Worm (Caenorhabditis elegans) whole organism, L4 larva: ENCODE measurements around the gene rpi-2.
A peak's percentile ranks its signal among the peaks of the same experiment; 100 is the strongest.

ENCODE experiments used
- D1046.2 ChIP-seq: fragments of 200-800 bp; sonication (Bioruptor generic); IDR thresholded peaks from 2 replicates; pipeline ENCODE4 v1.3.6; 2022; ENCODE audit warnings: missing genetic modification characterization, missing compliant biosample characterization
- F49E8.2 ChIP-seq: sonication (generic microtip); optimal IDR thresholded peaks from 2 replicates; lab custom pipeline; 2016; ENCODE audit warnings: missing compliant biosample characterization, mild to moderate bottlenecking, missing genetic modification characterization, borderline replicate concordance
- R02D3.7 ChIP-seq: fragments of 150-350 bp; sonication (generic microtip); optimal IDR thresholded peaks from 3 replicates; lab custom pipeline; 2014; ENCODE audit warnings: missing biosample characterization, missing genetic modification characterization
- ZK546.5 ChIP-seq, 2 experiments: sonication (generic microtip); optimal IDR thresholded peaks; 2 replicates each; lab custom pipeline; 2017; ENCODE audit warnings: missing biosample characterization in 2 of 2, missing genetic modification characterization in 2 of 2
- ama-1 ChIP-seq: fragments of 150-350 bp; optimal IDR thresholded peaks from 2 replicates; lab custom pipeline; 2014; ENCODE audit warnings: inconsistent platforms, mixed read lengths
- arid-1 ChIP-seq: fragments of 200-800 bp; sonication (Bioruptor generic); conservative IDR thresholded peaks from 2 replicates; pipeline ENCODE4 v1.3.6; 2022; ENCODE audit warnings: missing genetic modification reagents, missing genetic modification characterization, missing compliant biosample characterization
- ceh-44 ChIP-seq: fragments of 200-800 bp; sonication (Bioruptor generic); IDR thresholded peaks from 2 replicates; pipeline ENCODE4 v1.3.6; 2022; ENCODE audit warnings: missing genetic modification reagents, missing genetic modification characterization, missing compliant biosample characterization
- ceh-62 ChIP-seq: sonication (generic microtip); optimal IDR thresholded peaks from 2 replicates; lab custom pipeline; 2017; ENCODE audit warnings: missing biosample characterization, missing genetic modification characterization
- cey-2 ChIP-seq: sonication (generic microtip); optimal IDR thresholded peaks from 3 replicates; lab custom pipeline; 2017; ENCODE audit warnings: missing genetic modification characterization, mild to moderate bottlenecking, missing compliant biosample characterization, antibody characterized with exemption, borderline replicate concordance; ENCODE audit not compliant: insufficient read depth
- ctbp-1 ChIP-seq: fragments of 200-800 bp; sonication (Bioruptor generic); IDR thresholded peaks from 2 replicates; pipeline ENCODE4 v1.3.6; 2022; ENCODE audit warnings: missing genetic modification reagents, missing genetic modification characterization, missing compliant biosample characterization
- daf-16 ChIP-seq, 3 experiments: sonication (generic microtip); optimal IDR thresholded peaks; 2 replicates each; lab custom pipeline; 2016 to 2017; ENCODE audit warnings: missing genetic modification characterization in 3 of 3, missing genetic modification reagents in 3 of 3, mild to moderate bottlenecking in 2 of 3, missing compliant biosample characterization in 2 of 3, missing biosample characterization in 1 of 3, moderate library complexity in 1 of 3
- daf-8 ChIP-seq: fragments of 200-800 bp; sonication (Bioruptor generic); IDR thresholded peaks from 2 replicates; pipeline ENCODE4 v1.3.6; 2022; ENCODE audit warnings: missing genetic modification characterization, missing compliant biosample characterization
- dmd-8 ChIP-seq: fragments of 200-800 bp; sonication (Bioruptor generic); IDR thresholded peaks from 2 replicates; pipeline ENCODE4 v1.3.6; 2022; ENCODE audit warnings: missing genetic modification characterization, missing compliant biosample characterization
- dmd-9 ChIP-seq: fragments of 200-800 bp; sonication (Bioruptor generic); IDR thresholded peaks from 2 replicates; pipeline ENCODE4 v1.3.6; 2022; ENCODE audit warnings: missing genetic modification reagents, missing genetic modification characterization, missing compliant biosample characterization
- dve-1 ChIP-seq: sonication (generic microtip); optimal IDR thresholded peaks from 2 replicates; lab custom pipeline; 2017; ENCODE audit warnings: antibody characterized with exemption, mild to moderate bottlenecking, missing genetic modification characterization, missing compliant biosample characterization; ENCODE audit not compliant: insufficient read depth
- egl-43 ChIP-seq: fragments of 200-800 bp; sonication (Bioruptor generic); IDR thresholded peaks from 2 replicates; pipeline ENCODE4 v1.3.6; 2022; ENCODE audit warnings: missing genetic modification reagents, missing genetic modification characterization, missing compliant biosample characterization
- hif-1 ChIP-seq, 2 experiments: sonication (generic microtip); optimal IDR thresholded peaks; 2 replicates each; lab custom pipeline; 2016 to 2017; ENCODE audit warnings: missing compliant biosample characterization in 2 of 2, missing genetic modification characterization in 2 of 2, missing genetic modification reagents in 2 of 2, missing genotype in 2 of 2, mild to moderate bottlenecking in 1 of 2
- hlh-30 ChIP-seq: sonication (generic microtip); optimal IDR thresholded peaks from 2 replicates; lab custom pipeline; 2017; ENCODE audit warnings: antibody characterized with exemption, mild to moderate bottlenecking, missing genetic modification characterization, missing compliant biosample characterization; ENCODE audit not compliant: insufficient read depth
- lim-7 ChIP-seq: fragments of 200-800 bp; sonication (Bioruptor generic); IDR thresholded peaks from 2 replicates; pipeline ENCODE4 v1.3.6; 2022; ENCODE audit warnings: missing genetic modification characterization, missing compliant biosample characterization
- lin-29 ChIP-seq: fragments of 200-800 bp; sonication (Bioruptor generic); IDR thresholded peaks from 2 replicates; pipeline ENCODE4 v1.3.6; 2022; ENCODE audit warnings: missing genetic modification reagents, missing genetic modification characterization, missing compliant biosample characterization
- lin-38 ChIP-seq: fragments of 200-800 bp; sonication (Bioruptor generic); IDR thresholded peaks from 2 replicates; pipeline ENCODE4 v1.3.6; 2022; ENCODE audit warnings: missing genetic modification reagents, missing genetic modification characterization, missing compliant biosample characterization
- lir-3 ChIP-seq: sonication (generic microtip); optimal IDR thresholded peaks from 2 replicates; lab custom pipeline; 2016; ENCODE audit warnings: mild to moderate bottlenecking, missing genetic modification characterization, missing compliant biosample characterization
- lsy-2 ChIP-seq, 2 experiments: fragments of 150-350 bp in 1 of 2; sonication (generic microtip) in 1 of 2; optimal IDR thresholded peaks; 2 replicates each; lab custom pipeline; 2014 to 2017; ENCODE audit warnings: missing biosample characterization in 2 of 2, missing genetic modification characterization in 2 of 2
- mdl-1 ChIP-seq, 2 experiments: fragments of 150-350 bp in 1 of 2; sonication (generic microtip) in 1 of 2; optimal IDR thresholded peaks; 2 replicates each; lab custom pipeline; 2014 to 2017; ENCODE audit warnings: missing biosample characterization in 2 of 2, missing genetic modification characterization in 2 of 2
- mdt-29 ChIP-seq: fragments of 200-800 bp; sonication (Bioruptor generic); IDR thresholded peaks from 2 replicates; pipeline ENCODE4 v1.3.6; 2022; ENCODE audit warnings: missing genetic modification reagents, missing genetic modification characterization, missing compliant biosample characterization
- mep-1 ChIP-seq: fragments of 150-350 bp; sonication (generic microtip); optimal IDR thresholded peaks from 3 replicates; lab custom pipeline; 2014; ENCODE audit warnings: missing biosample characterization, missing genetic modification characterization
- mxl-3 ChIP-seq: fragments of 200-800 bp; sonication (Bioruptor generic); optimal IDR thresholded peaks from 2 replicates; lab custom pipeline; 2018; ENCODE audit warnings: mild to moderate bottlenecking, missing genetic modification characterization, missing compliant biosample characterization
- nhr-111 ChIP-seq: fragments of 200-800 bp; sonication (Bioruptor generic); optimal IDR thresholded peaks from 2 replicates; lab custom pipeline; 2018; ENCODE audit warnings: mild to moderate bottlenecking, missing genetic modification characterization, missing compliant biosample characterization
- nhr-25 ChIP-seq: sonication (generic microtip); optimal IDR thresholded peaks from 2 replicates; lab custom pipeline; 2017; ENCODE audit warnings: missing genetic modification characterization, mild to moderate bottlenecking, missing compliant biosample characterization, antibody characterized with exemption, moderate library complexity, borderline replicate concordance; ENCODE audit not compliant: insufficient read depth
- nhr-28 ChIP-seq: fragments of 150-350 bp; optimal IDR thresholded peaks from 2 replicates; lab custom pipeline; 2014; ENCODE audit warnings: missing biosample characterization, missing genetic modification characterization
- pha-4 ChIP-seq, 2 experiments: fragments of 150-350 bp in 1 of 2; fragments of 200-800 bp in 1 of 2; sonication (Bioruptor generic) in 1 of 2; IDR thresholded peaks in 1 of 2; optimal IDR thresholded peaks in 1 of 2; 2 replicates each; pipeline versions ENCODE4 v1.3.6 to Lab custom; 2014 to 2022; ENCODE audit warnings: missing genetic modification characterization in 2 of 2, missing genetic modification reagents in 2 of 2, missing biosample characterization in 1 of 2, missing compliant biosample characterization in 1 of 2
- rbr-2 ChIP-seq: sonication (generic microtip); optimal IDR thresholded peaks from 2 replicates; lab custom pipeline; 2016; ENCODE audit warnings: missing genotype, missing genetic modification characterization, missing compliant biosample characterization
- saeg-2 ChIP-seq: fragments of 200-800 bp; sonication (Bioruptor generic); IDR thresholded peaks from 2 replicates; pipeline ENCODE4 v1.3.6; 2022; ENCODE audit warnings: missing genetic modification reagents, missing genetic modification characterization, missing compliant biosample characterization
- set-16 ChIP-seq: fragments of 200-800 bp; sonication (Bioruptor generic); IDR thresholded peaks from 2 replicates; pipeline ENCODE4 v1.3.6; 2022; ENCODE audit warnings: missing genetic modification reagents, missing genetic modification characterization, missing compliant biosample characterization
- snpc-4 ChIP-seq: fragments of 150-350 bp; optimal IDR thresholded peaks from 2 replicates; lab custom pipeline; 2014; ENCODE audit warnings: missing biosample characterization, missing genetic modification characterization
- spr-1 ChIP-seq: sonication (generic microtip); optimal IDR thresholded peaks from 2 replicates; lab custom pipeline; 2016; ENCODE audit warnings: mild to moderate bottlenecking, missing genetic modification characterization, missing compliant biosample characterization
- spr-3 ChIP-seq: fragments of 200-800 bp; sonication (Bioruptor generic); optimal IDR thresholded peaks from 2 replicates; lab custom pipeline; 2018; ENCODE audit warnings: mild to moderate bottlenecking, missing genetic modification characterization, missing compliant biosample characterization
- unc-130 ChIP-seq: sonication (generic microtip); optimal IDR thresholded peaks from 2 replicates; lab custom pipeline; 2016; ENCODE audit warnings: missing genetic modification reagents, missing genetic modification characterization, missing compliant biosample characterization
- zag-1 ChIP-seq: fragments of 150-350 bp; optimal IDR thresholded peaks from 2 replicates; lab custom pipeline; 2014; ENCODE audit warnings: missing biosample characterization, missing genetic modification characterization
- zfp-2 ChIP-seq: sonication (generic microtip); optimal IDR thresholded peaks from 2 replicates; lab custom pipeline; 2016; ENCODE audit warnings: mild to moderate bottlenecking, missing genetic modification characterization, missing compliant biosample characterization
- zip-11 ChIP-seq: fragments of 200-800 bp; sonication (Bioruptor generic); IDR thresholded peaks from 2 replicates; pipeline ENCODE4 v1.3.6; 2022; ENCODE audit warnings: missing genetic modification characterization, missing compliant biosample characterization
- ztf-11 ChIP-seq: fragments of 150-350 bp; optimal IDR thresholded peaks from 2 replicates; lab custom pipeline; 2014; ENCODE audit warnings: missing biosample characterization, missing genetic modification characterization

The rpi-2 gene

DNA sequence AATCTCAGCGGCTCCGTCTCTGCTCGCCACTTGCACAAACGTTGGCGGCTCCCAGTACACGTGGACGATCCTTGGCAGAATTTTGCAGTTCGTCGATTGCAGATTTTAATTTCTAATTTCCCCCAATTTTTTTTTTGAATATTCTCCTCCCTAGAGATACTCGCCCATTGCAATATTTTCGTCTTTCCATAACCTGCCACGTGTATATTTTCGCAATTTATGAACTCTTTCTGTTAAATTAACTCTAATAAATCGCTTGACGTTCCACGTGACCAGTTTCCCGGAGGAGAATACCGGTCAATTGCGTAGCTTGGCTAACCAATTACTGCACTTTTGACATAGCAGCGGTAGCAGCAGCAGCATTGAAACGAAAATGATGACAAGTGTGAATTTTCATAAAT is 2.6 kb upstream of the rpi-2 start (continued):
- TF ChIP-seq nhr-28 (tag; lab: Kevin White, UChicago) (no peak), dve-1 (tag; lab: Kevin White, UChicago) (peak; percentile 44), lin-38 (peak; percentile 67), daf-16 (GFP tag; optimal IDR thresholded peaks at IDR 0.05; lab: Kevin White, UChicago) (no peak), daf-16 (tag; optimal IDR thresholded peaks at IDR 0.05; lab: Kevin White, UChicago) (peak; percentile 30), daf-8 (GFP tag; lab: Robert Waterston, UW) (no peak), nhr-25 (tag; lab: Kevin White, UChicago) (peak; percentile 5)
- TF ChIP-seq, all 104 proteins: peak for 18

DNA sequence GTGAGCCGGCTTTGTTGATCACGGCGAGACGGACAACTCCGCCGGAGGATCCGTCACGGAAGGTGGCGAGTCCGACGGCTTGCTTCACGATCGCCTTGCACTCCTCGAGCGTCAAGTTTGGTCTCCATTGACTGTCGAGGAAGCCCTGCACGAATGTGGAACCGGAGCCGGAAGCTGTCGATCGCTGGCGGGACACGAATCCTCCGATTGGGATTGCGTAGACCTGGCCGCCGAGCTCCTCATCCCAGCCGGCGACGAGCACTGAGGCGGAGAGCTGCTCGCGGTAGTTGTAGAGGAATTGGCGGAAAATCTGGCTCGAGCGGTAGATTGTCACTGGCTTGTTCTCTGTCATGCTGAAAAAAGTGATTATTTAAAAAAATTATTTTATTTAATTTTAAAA is 2.1 kb upstream of the rpi-2 start:
- TF ChIP-seq spr-1 (no peak), lin-29 (GFP tag; lab: Robert Waterston, UW) (no peak), F49E8.2 (tag; lab: Kevin White, UChicago) (no peak), nhr-25 (tag; lab: Kevin White, UChicago) (no peak), zag-1 (tag; lab: Kevin White, UChicago) (no peak), dmd-8 (0 out of 2 replicates have a peak, but pooled peaks have one; percentile 42), hif-1 (tag; optimal IDR thresholded peaks at IDR 0.05; lab: Kevin White, UChicago) (no peak), egl-43 (GFP tag; lab: Robert Waterston, UW) (0 out of 2 replicates have a peak, but pooled peaks have one; percentile 6), set-16 (GFP tag; lab: Robert Waterston, UW) (peak; percentile 96), unc-130 (GFP tag; lab: Kevin White, UChicago) (no peak)
- TF ChIP-seq, all 104 proteins: peak for 3

DNA sequence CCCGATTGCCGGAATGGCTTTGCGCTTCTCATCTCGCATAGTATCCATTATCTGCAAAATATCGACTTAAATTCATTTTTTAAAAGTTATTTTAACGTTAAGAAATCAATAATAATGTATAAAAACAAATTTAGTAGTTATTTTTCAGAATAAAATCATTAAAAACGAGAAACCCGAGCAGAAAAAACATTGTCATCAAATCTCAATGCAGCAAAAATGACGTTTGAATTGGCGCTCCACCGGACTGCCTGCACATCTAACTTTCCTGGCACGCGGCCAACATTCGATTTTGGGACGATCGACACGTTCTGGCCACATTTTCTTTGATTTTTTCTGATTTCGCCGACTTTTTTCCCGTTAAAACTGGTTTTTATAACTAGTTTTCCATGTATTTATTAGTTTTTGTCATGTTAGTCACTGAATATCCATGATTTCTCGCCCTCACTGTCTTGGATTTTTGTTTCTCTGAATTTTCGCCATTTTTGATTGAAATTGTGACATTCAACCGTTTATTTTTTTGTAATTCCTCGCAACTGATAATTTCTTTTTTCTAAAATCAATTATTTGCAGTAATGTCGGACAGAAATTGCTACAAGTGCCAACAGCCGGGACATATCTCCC is 1.3 kb upstream of the rpi-2 start, which contains the start of the genes pbs-1 and K08D12.3:
pbs-1 (minus strand) TSS at position 51 of the 621 bp plus-strand sequence.
K08D12.3 (plus strand) TSS at position 571 of the 621 bp plus-strand sequence.
- TF ChIP-seq hlh-30 (tag; lab: Kevin White, UChicago) = peak; percentile 75
- TF ChIP-seq ceh-62 (tag; lab: Kevin White, UChicago) = no peak
- peak; percentile 48 for TF ChIP-seq nhr-25 (tag; lab: Kevin White, UChicago)
- no peak for TF ChIP-seq nhr-111
- peak in 1 of 2 experiments; percentile 75 for TF ChIP-seq hif-1 (tag; optimal IDR thresholded peaks at IDR 0.05; lab: Kevin White, UChicago)
- no peak for TF ChIP-seq cey-2 (tag; lab: Kevin White, UChicago)
- TF ChIP-seq D1046.2 = no peak
- TF ChIP-seq F49E8.2 (tag; lab: Kevin White, UChicago) = no peak
- TF ChIP-seq dmd-9 (GFP tag; lab: Robert Waterston, UW) = no peak
- no peak for TF ChIP-seq mdt-29 (GFP tag; lab: Robert Waterston, UW)
- TF ChIP-seq mep-1 (tag; lab: Kevin White, UChicago) = peak; percentile 81
- TF ChIP-seq nhr-28 (tag; lab: Kevin White, UChicago) = peak; percentile 39
- TF ChIP-seq mxl-3 (GFP tag; lab: Kevin White, UChicago) = peak; percentile 94
- TF ChIP-seq lin-38 = peak; percentile 81
- 0 out of 2 replicates have a peak, but pooled peaks have one; percentile 44 for TF ChIP-seq ctbp-1 (GFP tag; lab: Robert Waterston, UW)
- TF ChIP-seq zip-11 (GFP tag; lab: Robert Waterston, UW) = no peak
- TF ChIP-seq ZK546.5 (tag; optimal IDR thresholded peaks at IDR 0.05; lab: Kevin White, UChicago) = peak; percentile 57 to 92
- no peak for TF ChIP-seq lir-3 (tag; lab: Kevin White, UChicago)
- peak; percentile 93 for TF ChIP-seq zfp-2 (tag; lab: Kevin White, UChicago)
- no peak for TF ChIP-seq ceh-44 (GFP tag; lab: Robert Waterston, UW)
- peak in 1 of 2 experiments; percentile 92 for TF ChIP-seq lsy-2 (tag; optimal IDR thresholded peaks at IDR 0.05; lab: Kevin White, UChicago)
- peak; percentile 69 for TF ChIP-seq rbr-2 (tag; lab: Kevin White, UChicago)
- TF ChIP-seq ama-1 (lab: Kevin White, UChicago) = peak; percentile 27
- no peak for TF ChIP-seq R02D3.7 (tag; lab: Kevin White, UChicago)
- no peak for TF ChIP-seq spr-3
- peak; percentile 52; the same call in 1 of the 2 replicates for TF ChIP-seq saeg-2 (GFP tag; lab: Robert Waterston, UW)
- 0 out of 2 replicates have a peak, but pooled peaks have one; percentile 17 for TF ChIP-seq arid-1 (GFP tag; lab: Robert Waterston, UW)
- no peak for TF ChIP-seq snpc-4 (tag; lab: Kevin White, UChicago)
- no peak for TF ChIP-seq lim-7 (GFP tag; lab: Robert Waterston, UW)
- no peak for TF ChIP-seq pha-4 (GFP tag; IDR thresholded peaks at IDR 0.05; lab: Robert Waterston, UW)
- TF ChIP-seq pha-4 (tag; optimal IDR thresholded peaks at IDR 0.05; lab: Kevin White, UChicago) = no peak
- TF ChIP-seq ztf-11 (tag; lab: Kevin White, UChicago) = no peak
- peak in 1 of 2 experiments; percentile 49 for TF ChIP-seq mdl-1 (tag; optimal IDR thresholded peaks at IDR 0.05; lab: Kevin White, UChicago)
- TF ChIP-seq set-16 (GFP tag; lab: Robert Waterston, UW) = no peak
